Fruit fly (Drosophila melanogaster): ENCODE data around the gene CG15549.

DNA sequence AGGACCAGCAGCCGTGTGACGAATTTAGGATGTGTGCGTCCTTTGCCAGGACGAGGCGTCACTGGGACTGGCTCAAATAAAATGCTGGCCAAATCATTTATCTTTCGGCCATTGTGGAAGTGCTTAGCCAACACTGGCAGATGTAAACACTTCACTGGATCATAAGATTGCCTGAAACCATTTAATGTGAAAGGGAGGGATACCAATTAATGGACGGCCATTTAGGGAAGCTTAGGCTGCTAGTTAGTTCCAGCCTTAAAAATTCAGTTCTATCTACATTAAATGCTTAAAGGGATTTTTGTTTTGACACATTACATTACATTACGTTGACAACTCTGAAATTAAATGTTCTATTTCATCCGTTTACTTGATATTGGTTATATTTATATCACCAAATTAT is 23.1 kb upstream of the CG15549 start, which contains the start of gene CG15548:
- TF ChIP-seq Snoo (tag; optimal IDR thresholded peaks at IDR 0.05) = no peak
- no peak for TF ChIP-seq fd96Ca (GFP tag; IDR thresholded peaks at IDR 0.05)
